Fruit fly (Drosophila melanogaster): ENCODE results near the gene Calx.

The Calx gene

DNA sequence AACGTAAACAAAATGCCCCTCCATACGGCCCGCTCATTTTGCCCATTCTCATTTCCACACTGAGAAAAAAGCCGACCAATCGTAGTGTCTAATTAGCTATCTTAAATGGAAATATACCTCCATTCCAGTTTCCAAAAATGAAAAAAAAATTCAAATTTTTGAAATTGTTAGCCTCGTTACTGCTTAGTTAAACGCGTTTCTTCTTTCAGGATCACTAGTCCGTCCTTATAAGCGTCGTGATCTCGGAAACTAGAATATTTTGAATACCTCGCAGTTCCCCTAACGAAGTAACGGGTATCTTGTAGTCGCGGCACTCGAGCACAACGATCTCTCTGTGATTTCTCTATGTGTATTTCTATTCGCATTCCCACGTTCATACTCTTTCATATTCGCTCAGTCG is 11.7 kb downstream of the Calx start (continued):
- TF ChIP-seq ac (GFP tag; optimal IDR thresholded peaks at IDR 0.05) (no peak), otp (GFP tag; IDR thresholded peaks at IDR 0.05) (no peak), CG7963 (GFP tag; IDR thresholded peaks at IDR 0.05; ENCODE audit: partially characterized antibody) (no peak), Dbx (GFP tag; IDR thresholded peaks at IDR 0.05) (peak; percentile 53; the same call in 1 of the 3 replicates), hth (optimal IDR thresholded peaks at IDR 0.05) (no peak), CG2199 (GFP tag; IDR thresholded peaks at IDR 0.05) (no peak), H2.0 (GFP tag; IDR thresholded peaks at IDR 0.05) (no peak), CG13894 (tag; optimal IDR thresholded peaks at IDR 0.05) (no peak), CG9609 (GFP tag; optimal IDR thresholded peaks at IDR 0.05) (peak; percentile 37), Camta (GFP tag; optimal IDR thresholded peaks at IDR 0.05) (peak; percentile 17), Optix (GFP tag; IDR thresholded peaks at IDR 0.05) (no peak), Antp (GFP tag; optimal IDR thresholded peaks at IDR 0.05) (peak; percentile 60), CG10654 (GFP tag; optimal IDR thresholded peaks at IDR 0.05) (no peak), dpn (GFP tag; optimal IDR thresholded peaks at IDR 0.05) (peak; percentile 45 to 54), Oli (tag; optimal IDR thresholded peaks at IDR 0.05) (peak; percentile 68), ken (GFP tag; IDR thresholded peaks at IDR 0.05) (no peak), CG10366 (GFP tag; IDR thresholded peaks at IDR 0.05) (no peak; the same call in 1 of the 2 replicates), chm (GFP tag; IDR thresholded peaks at IDR 0.05) (0 out of 2 replicates have a peak, but pooled peaks have one; percentile 16), cad (GFP tag; optimal IDR thresholded peaks at IDR 0.05) (no peak), unc-4 (GFP tag; IDR thresholded peaks at IDR 0.05; ENCODE audit: partially characterized antibody) (no peak), CG9817 (tag; optimal IDR thresholded peaks at IDR 0.05) (peak; percentile 56), CG8388 (GFP tag; optimal IDR thresholded peaks at IDR 0.05) (peak; percentile 27), Jarid2 (GFP tag; optimal IDR thresholded peaks at IDR 0.05) (no peak), CG14965 (GFP tag; optimal IDR thresholded peaks at IDR 0.05; ENCODE audit: borderline replicate concordance) (no peak), CG2202 (tag; optimal IDR thresholded peaks at IDR 0.05) (no peak), CG3847 (GFP tag; IDR thresholded peaks at IDR 0.05) (peak; percentile 53), Scr (GFP tag; IDR thresholded peaks at IDR 0.05; ENCODE audit: partially characterized antibody) (no peak), btn (GFP tag; optimal IDR thresholded peaks at IDR 0.05) (peak; percentile 31), bowl (GFP tag; IDR thresholded peaks at IDR 0.05) (no peak), psq (GFP tag; optimal IDR thresholded peaks at IDR 0.05) (no peak), PHDP (tag; optimal IDR thresholded peaks at IDR 0.05) (peak; percentile 42), pzg (GFP tag; optimal IDR thresholded peaks at IDR 0.05) (no peak), Fer3 (tag; optimal IDR thresholded peaks at IDR 0.05) (peak; percentile 43), CG10462 (GFP tag; optimal IDR thresholded peaks at IDR 0.05) (no peak), CG10274 (GFP tag; optimal IDR thresholded peaks at IDR 0.05) (peak; percentile 44), eve (GFP tag; optimal IDR thresholded peaks at IDR 0.05) (no peak), Ssrp (tag; optimal IDR thresholded peaks at IDR 0.05) (peak; percentile 40), ato (GFP tag; IDR thresholded peaks at IDR 0.05; ENCODE audit: partially characterized antibody) (no peak), ash1 (GFP tag; optimal IDR thresholded peaks at IDR 0.05) (no peak), GATAe (GFP tag; conservative IDR thresholded peaks at IDR 0.05) (no peak), Sry-δ (GFP tag; optimal IDR thresholded peaks at IDR 0.05) (peak; percentile 29), Ada2b (GFP tag; IDR thresholded peaks at IDR 0.05) (peak; percentile 47), Fer2 (tag; optimal IDR thresholded peaks at IDR 0.05) (no peak), Abd-B (GFP tag; optimal IDR thresholded peaks at IDR 0.05) (peak; percentile 62), CG10147 (GFP tag; optimal IDR thresholded peaks at IDR 0.05) (peak; percentile 8), gem (tag; optimal IDR thresholded peaks at IDR 0.05) (peak; percentile 74), Xrp1 (GFP tag; IDR thresholded peaks at IDR 0.05) (peak; percentile 30; the same call in 1 of the 2 replicates), CG3065 (GFP tag; optimal IDR thresholded peaks at IDR 0.05) (no peak), CG11723 (GFP tag; optimal IDR thresholded peaks at IDR 0.05) (peak; percentile 9), knrl (GFP tag; IDR thresholded peaks at IDR 0.05; ENCODE audit: partially characterized antibody) (no peak), CG18619 (GFP tag; optimal IDR thresholded peaks at IDR 0.05) (peak; percentile 64)
